Fruit fly (Drosophila melanogaster) whole organism, embryonic: Measurements from ENCODE around the gene Uxt.

Experiments used
- Atf6 ChIP-seq: fragments of 200-800 bp; sonication (Bioruptor generic); IDR thresholded peaks from 2 replicates; pipeline ENCODE4 v1.3.6; 2022; ENCODE audit warnings: missing biosample characterization, missing genetic modification characterization
- B-H1 ChIP-seq: fragments of 200-800 bp; sonication (Bioruptor generic); IDR thresholded peaks from 3 replicates; pipeline ENCODE4 v1.3.6; 2022; ENCODE audit warnings: missing biosample characterization, missing genetic modification characterization
- CG10959 ChIP-seq: fragments of 200-800 bp; sonication (Bioruptor generic); IDR thresholded peaks from 2 replicates; pipeline ENCODE4 v1.3.6; 2022; ENCODE audit warnings: missing biosample characterization, missing genetic modification characterization
- CG10979 ChIP-seq: fragments of 200-800 bp; sonication (Bioruptor generic); optimal IDR thresholded peaks from 2 replicates; lab custom pipeline; 2018; ENCODE audit warnings: missing biosample characterization, mild to moderate bottlenecking, missing genetic modification characterization, moderate library complexity
- CG11504 ChIP-seq: fragments of 200-800 bp; sonication (Bioruptor generic); optimal IDR thresholded peaks from 3 replicates; lab custom pipeline; 2019; ENCODE audit warnings: missing biosample characterization, mild to moderate bottlenecking, missing genetic modification characterization, moderate library complexity
- CG15011 ChIP-seq: fragments of 200-800 bp; sonication (Bioruptor generic); optimal IDR thresholded peaks from 3 replicates; lab custom pipeline; 2018; ENCODE audit warnings: missing biosample characterization, mild to moderate bottlenecking, missing genetic modification characterization
- CG15073 ChIP-seq: fragments of 200-800 bp; sonication (Bioruptor generic); optimal IDR thresholded peaks from 2 replicates; lab custom pipeline; 2016; ENCODE audit warnings: missing biosample characterization, missing genetic modification characterization
- CG1602 ChIP-seq: fragments of 200-800 bp; sonication (Bioruptor generic); optimal IDR thresholded peaks from 3 replicates; lab custom pipeline; 2016; ENCODE audit warnings: missing biosample characterization, missing genetic modification characterization
- CG1603 ChIP-seq: fragments of 200-800 bp; sonication (Bioruptor generic); optimal IDR thresholded peaks from 2 replicates; lab custom pipeline; 2019; ENCODE audit warnings: missing biosample characterization, mild to moderate bottlenecking, missing genetic modification characterization, moderate library complexity
- CG16813 ChIP-seq: fragments of 200-800 bp; sonication (Bioruptor generic); IDR thresholded peaks from 3 replicates; pipeline ENCODE4 v1.3.6; 2022; ENCODE audit warnings: missing biosample characterization, missing genetic modification characterization; ENCODE audit not compliant: partially characterized antibody
- CG2120 ChIP-seq: fragments of 200-800 bp; sonication (Bioruptor generic); optimal IDR thresholded peaks from 3 replicates; lab custom pipeline; 2016; ENCODE audit warnings: missing biosample characterization, missing genetic modification characterization
- CG2678 ChIP-seq: fragments of 200-800 bp; sonication (Bioruptor generic); optimal IDR thresholded peaks from 3 replicates; lab custom pipeline; 2019; ENCODE audit warnings: missing biosample characterization, mild to moderate bottlenecking, missing genetic modification characterization, moderate library complexity
- CG4617 ChIP-seq: fragments of 200-800 bp; sonication (Bioruptor generic); optimal IDR thresholded peaks from 3 replicates; lab custom pipeline; 2016; ENCODE audit warnings: missing biosample characterization, missing genetic modification characterization, borderline replicate concordance
- CG7745 ChIP-seq: fragments of 200-800 bp; sonication (Bioruptor generic); optimal IDR thresholded peaks from 2 replicates; lab custom pipeline; 2018; ENCODE audit warnings: missing biosample characterization, mild to moderate bottlenecking, missing genetic modification characterization, moderate library complexity
- CG8359 ChIP-seq: fragments of 200-800 bp; sonication (Bioruptor generic); optimal IDR thresholded peaks from 2 replicates; lab custom pipeline; 2017; ENCODE audit warnings: missing biosample characterization, mild to moderate bottlenecking, missing genetic modification characterization, borderline replicate concordance
- CG9609 ChIP-seq: fragments of 200-800 bp; sonication (Bioruptor generic); optimal IDR thresholded peaks from 3 replicates; lab custom pipeline; 2016; ENCODE audit warnings: missing biosample characterization, missing genetic modification characterization
- CG9876 ChIP-seq: fragments of 200-800 bp; sonication (Bioruptor generic); optimal IDR thresholded peaks from 2 replicates; lab custom pipeline; 2016; ENCODE audit warnings: missing biosample characterization, missing genetic modification characterization
- D19A ChIP-seq: fragments of 200-800 bp; optimal IDR thresholded peaks from 3 replicates; lab custom pipeline; 2019; ENCODE audit warnings: missing biosample characterization, mild to moderate bottlenecking, missing genetic modification characterization, moderate library complexity
- D19B ChIP-seq: fragments of 200-800 bp; sonication (Bioruptor generic); optimal IDR thresholded peaks from 2 replicates; lab custom pipeline; 2017; ENCODE audit warnings: missing biosample characterization, mild to moderate bottlenecking, missing genetic modification characterization
- ERR ChIP-seq: fragments of 200-800 bp; sonication (Bioruptor generic); optimal IDR thresholded peaks from 2 replicates; lab custom pipeline; 2016; ENCODE audit warnings: missing biosample characterization, missing genetic modification characterization
- Ets65A ChIP-seq: fragments of 200-800 bp; sonication (Bioruptor generic); peaks from one replicate; lab custom pipeline; 2016; ENCODE audit warnings: missing biosample characterization, missing genetic modification characterization
- Ets97D ChIP-seq: fragments of 200-800 bp; sonication (Bioruptor generic); optimal IDR thresholded peaks from 3 replicates; lab custom pipeline; 2016; ENCODE audit warnings: missing biosample characterization, missing genetic modification characterization
- HLH3B ChIP-seq: fragments of 200-800 bp; sonication (Bioruptor generic); IDR thresholded peaks from 2 replicates; pipeline ENCODE4 v1.3.6; 2022; ENCODE audit warnings: missing biosample characterization, missing genetic modification characterization
- Med ChIP-seq: fragments of 200-800 bp; sonication (Bioruptor generic); peaks from one replicate; lab custom pipeline; 2016; ENCODE audit warnings: missing biosample characterization, missing genetic modification characterization, mild to moderate bottlenecking, inconsistent platforms, moderate library complexity
- Myb ChIP-seq: fragments of 200-800 bp; sonication (Bioruptor generic); optimal IDR thresholded peaks from 2 replicates; lab custom pipeline; 2016; ENCODE audit warnings: missing biosample characterization, missing genetic modification characterization
- NC2β ChIP-seq: fragments of 200-800 bp; sonication (Bioruptor generic); optimal IDR thresholded peaks from 2 replicates; lab custom pipeline; 2016; ENCODE audit warnings: missing biosample characterization, missing genetic modification characterization
- PHDP ChIP-seq: fragments of 200-800 bp; sonication (Bioruptor generic); optimal IDR thresholded peaks from 3 replicates; lab custom pipeline; 2018; ENCODE audit warnings: missing biosample characterization, mild to moderate bottlenecking, missing genetic modification characterization, moderate library complexity
- Ptx1 ChIP-seq: fragments of 200-800 bp; sonication (Bioruptor generic); IDR thresholded peaks from 2 replicates; pipeline ENCODE4 v1.3.6; 2022; ENCODE audit warnings: missing biosample characterization, missing genetic modification characterization
- Sox100B ChIP-seq: fragments of 200-800 bp; sonication (Bioruptor generic); optimal IDR thresholded peaks from 3 replicates; lab custom pipeline; 2018; ENCODE audit warnings: missing biosample characterization, mild to moderate bottlenecking, missing genetic modification characterization
- Sox102F ChIP-seq: fragments of 200-800 bp; sonication (Bioruptor generic); optimal IDR thresholded peaks from 2 replicates; lab custom pipeline; 2018; ENCODE audit warnings: missing biosample characterization, mild to moderate bottlenecking, missing genetic modification characterization, moderate library complexity
- Xrp1 ChIP-seq: fragments of 200-800 bp; sonication (Bioruptor generic); IDR thresholded peaks from 2 replicates; pipeline ENCODE4 v1.3.6; 2022; ENCODE audit warnings: missing biosample characterization, missing genetic modification characterization
- bsh ChIP-seq, 2 experiments: fragments of 200-800 bp; sonication (Bioruptor generic); optimal IDR thresholded peaks; 2 replicates each; lab custom pipeline; 2017 to 2018; ENCODE audit warnings: mild to moderate bottlenecking in 2 of 2, missing biosample characterization in 2 of 2, missing genetic modification characterization in 2 of 2, moderate library complexity in 1 of 2
- dan ChIP-seq: fragments of 200-800 bp; sonication (Bioruptor generic); IDR thresholded peaks from 2 replicates; pipeline ENCODE4 v1.3.6; 2022; ENCODE audit warnings: missing biosample characterization, missing genetic modification characterization
- dmrt99B ChIP-seq: fragments of 200-800 bp; sonication (Bioruptor generic); optimal IDR thresholded peaks from 2 replicates; lab custom pipeline; 2018; ENCODE audit warnings: missing biosample characterization, mild to moderate bottlenecking, missing genetic modification characterization, moderate library complexity
- ems ChIP-seq: fragments of 200-800 bp; sonication (Bioruptor generic); optimal IDR thresholded peaks from 3 replicates; lab custom pipeline; 2016; ENCODE audit warnings: missing biosample characterization, missing genetic modification characterization
- exex ChIP-seq: fragments of 200-800 bp; sonication (Bioruptor generic); optimal IDR thresholded peaks from 4 replicates; lab custom pipeline; 2018; ENCODE audit warnings: missing biosample characterization, mild to moderate bottlenecking, missing genetic modification characterization, moderate library complexity
- fru ChIP-seq: fragments of >200 bp; optimal IDR thresholded peaks from 2 replicates; lab custom pipeline; 2017
- gem ChIP-seq: fragments of 200-800 bp; sonication (Bioruptor generic); optimal IDR thresholded peaks from 2 replicates; lab custom pipeline; 2019; ENCODE audit warnings: missing biosample characterization, mild to moderate bottlenecking, missing genetic modification characterization, moderate library complexity
- gsb ChIP-seq: fragments of 200-800 bp; sonication (Bioruptor generic); IDR thresholded peaks from 2 replicates; pipeline ENCODE4 v1.3.6; 2022; ENCODE audit warnings: missing biosample characterization, missing genetic modification characterization
- hkb ChIP-seq, 2 experiments: fragments of 200-800 bp in 1 of 2; fragments of >200 bp in 1 of 2; sonication (Bioruptor generic) in 1 of 2; IDR thresholded peaks in 1 of 2; optimal IDR thresholded peaks in 1 of 2; 2 replicates each; pipeline versions ENCODE4 v1.3.6 to Lab custom; 2017 to 2022; ENCODE audit warnings: missing biosample characterization in 1 of 2, missing genetic modification characterization in 1 of 2
- ken ChIP-seq: fragments of 200-800 bp; sonication (Bioruptor generic); IDR thresholded peaks from 3 replicates; pipeline ENCODE4 v1.3.6; 2022; ENCODE audit warnings: missing biosample characterization, missing genetic modification characterization
- mam ChIP-seq: fragments of 200-800 bp; sonication (Bioruptor generic); optimal IDR thresholded peaks from 3 replicates; lab custom pipeline; 2016; ENCODE audit warnings: missing biosample characterization, missing genetic modification characterization
- pum ChIP-seq: fragments of 200-800 bp; sonication (Bioruptor generic); optimal IDR thresholded peaks from 2 replicates; lab custom pipeline; 2016; ENCODE audit warnings: missing biosample characterization, missing genetic modification characterization
- pzg ChIP-seq: fragments of 200-800 bp; sonication (Bioruptor generic); optimal IDR thresholded peaks from 3 replicates; lab custom pipeline; 2018; ENCODE audit warnings: missing biosample characterization, mild to moderate bottlenecking, missing genetic modification characterization, moderate library complexity
- ranshi ChIP-seq: fragments of 200-800 bp; sonication (Bioruptor generic); IDR thresholded peaks from 2 replicates; pipeline ENCODE4 v1.3.6; 2022; ENCODE audit warnings: missing biosample characterization, missing genetic modification characterization
- row ChIP-seq: fragments of 200-800 bp; sonication (Bioruptor generic); IDR thresholded peaks from 3 replicates; pipeline ENCODE4 v1.3.6; 2022; ENCODE audit warnings: missing biosample characterization, missing genetic modification characterization
- sens ChIP-seq: fragments of 200-800 bp; sonication (Bioruptor generic); peaks from one replicate; lab custom pipeline; 2016; ENCODE audit warnings: missing biosample characterization, missing genetic modification characterization
- slbo ChIP-seq: fragments of 200-800 bp; sonication (Bioruptor generic); IDR thresholded peaks from 2 replicates; pipeline ENCODE4 v1.3.6; 2022; ENCODE audit warnings: missing biosample characterization, missing genetic modification characterization
- ssp ChIP-seq: fragments of 200-800 bp; sonication (Bioruptor generic); IDR thresholded peaks from 2 replicates; pipeline ENCODE4 v1.3.6; 2022; ENCODE audit warnings: missing biosample characterization, missing genetic modification characterization

Uxt gene

DNA sequence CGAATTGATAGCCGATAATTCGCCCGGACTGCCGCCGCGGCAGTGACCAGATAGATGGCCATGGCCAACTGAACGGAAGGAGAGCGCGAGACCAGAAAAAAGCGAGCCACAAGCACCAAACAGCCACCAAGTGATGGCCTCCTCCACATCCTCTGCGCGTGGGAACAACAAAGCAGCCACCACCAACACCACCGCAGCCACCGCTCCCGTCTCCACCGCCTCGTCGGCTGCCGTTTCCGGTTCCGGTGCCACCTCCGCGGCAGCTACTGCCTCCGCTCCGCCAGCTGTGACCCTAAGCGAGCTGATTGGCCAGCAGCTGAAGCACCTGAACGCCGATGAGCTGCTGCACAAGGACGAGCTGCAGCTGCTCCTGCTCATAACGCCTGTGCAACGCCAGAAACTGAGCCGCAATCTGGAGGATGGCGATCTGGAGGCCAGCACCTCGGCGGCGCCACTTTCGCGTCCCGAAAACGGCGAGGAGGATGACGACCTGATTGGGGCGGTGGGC, 7.3 kb upstream of the Uxt start (continued):
- TF ChIP-seq CG10959 (GFP tag; lab: Robert Waterston, UW) (no peak), PHDP (tag; lab: Kevin White, UChicago) (no peak), Ets97D (GFP tag; lab: Kevin White, UChicago) (peak; percentile 55), Ets65A (GFP tag; lab: Kevin White, UChicago) (peak; percentile 79), sens (GFP tag; lab: Kevin White, UChicago) (peak; percentile 73), CG8359 (peak; percentile 8), fru (lab: Kevin White, UChicago) (no peak), Myb (GFP tag; lab: Kevin White, UChicago) (no peak), CG16813 (GFP tag; lab: Robert Waterston, UW) (no peak; the same call in 2 of the 3 replicates), CG2678 (tag; lab: Kevin White, UChicago) (no peak), bsh (GFP tag; optimal IDR thresholded peaks at IDR 0.05; lab: Kevin White, UChicago) (no peak), CG15073 (GFP tag; lab: Kevin White, UChicago) (no peak), gsb (GFP tag; lab: Robert Waterston, UW) (no peak), ranshi (GFP tag; lab: Robert Waterston, UW) (0 out of 2 replicates have a peak, but pooled peaks have one; percentile 0)

- TF ChIP-seq bsh (GFP tag; optimal IDR thresholded peaks at IDR 0.05; lab: Kevin White, UChicago) (peak in 1 of 2 experiments; percentile 26), dmrt99B (tag; lab: Kevin White, UChicago) (peak; percentile 13), CG9876 (GFP tag; lab: Kevin White, UChicago) (no peak), CG9609 (GFP tag; lab: Kevin White, UChicago) (no peak), CG1602 (GFP tag; lab: Kevin White, UChicago) (no peak), ssp (GFP tag; lab: Robert Waterston, UW) (no peak), CG10979 (tag; lab: Kevin White, UChicago) (peak; percentile 10), Ets65A (GFP tag; lab: Kevin White, UChicago) (peak; percentile 52), ERR (GFP tag; lab: Kevin White, UChicago) (no peak), Atf6 (GFP tag; lab: Robert Waterston, UW) (no peak), pzg (GFP tag; lab: Kevin White, UChicago) (no peak), CG2120 (GFP tag; lab: Kevin White, UChicago) (peak; percentile 7), row (GFP tag; lab: Robert Waterston, UW) (peak; percentile 43; the same call in 2 of the 3 replicates), slbo (GFP tag; lab: Robert Waterston, UW) (peak; percentile 30; the same call in 1 of the 2 replicates), D19A (peak; percentile 15), mam (GFP tag; lab: Kevin White, UChicago) (peak; percentile 4), dan (GFP tag; lab: Robert Waterston, UW) (no peak), CG7745 (tag; lab: Kevin White, UChicago) (no peak), sens (GFP tag; lab: Kevin White, UChicago) (peak; percentile 82), Xrp1 (peak; percentile 32; the same call in 1 of the 2 replicates), exex (tag; lab: Kevin White, UChicago) (no peak), CG4617 (no peak), B-H1 (GFP tag; lab: Robert Waterston, UW) (no peak), ems (GFP tag; lab: Kevin White, UChicago) (no peak), CG11504 (tag; lab: Kevin White, UChicago) (peak; percentile 55), CG1603 (peak; percentile 33), ken (GFP tag; lab: Robert Waterston, UW) (0 out of 3 replicates have a peak, but pooled peaks have one; percentile 7), Sox102F (GFP tag; lab: Kevin White, UChicago) (peak; percentile 11), gem (tag; lab: Kevin White, UChicago) (peak; percentile 26), Med (GFP tag; lab: Kevin White, UChicago) (peak; percentile 77), Myb (GFP tag; lab: Kevin White, UChicago) (no peak), pum (GFP tag; lab: Kevin White, UChicago) (no peak), CG15011 (GFP tag; lab: Kevin White, UChicago) (no peak), D19B (GFP tag; lab: Kevin White, UChicago) (peak; percentile 44), HLH3B (peak; percentile 40; the same call in 1 of the 2 replicates), hkb (optimal IDR thresholded peaks at IDR 0.05; lab: Kevin White, UChicago) (no peak), hkb (GFP tag; IDR thresholded peaks at IDR 0.05; lab: Robert Waterston, UW) (peak; percentile 23; the same call in 1 of the 2 replicates), NC2β (no peak), Ptx1 (GFP tag; lab: Robert Waterston, UW) (0 out of 2 replicates have a peak, but pooled peaks have one; percentile 10), Sox100B (GFP tag; lab: Kevin White, UChicago) (no peak)
Observed at dm6 chr2L:15249682-15250081, 6.7 kb upstream of the Uxt start.
